Worm (Caenorhabditis elegans): ENCODE results near the gene dot-1.2.

Gene dot-1.2

DNA sequence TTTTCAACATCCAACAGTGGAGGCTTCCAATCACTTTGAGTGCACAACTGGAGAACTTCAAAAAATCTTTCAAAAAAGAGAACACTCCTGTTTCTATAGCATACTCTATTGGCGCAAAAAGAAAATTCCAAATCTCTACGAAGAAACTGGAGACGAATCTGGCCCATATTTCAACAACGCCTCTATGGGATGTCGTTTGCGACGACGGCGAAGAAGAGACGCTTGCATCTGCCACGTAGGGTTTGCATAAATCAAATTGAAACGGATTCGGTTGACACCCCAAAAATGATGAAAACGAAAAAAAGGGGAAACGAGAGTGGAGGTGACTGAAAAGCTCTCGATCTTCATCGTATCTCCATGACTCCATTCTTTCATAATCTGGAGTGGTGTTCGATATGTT lies 12.9 kb downstream of the dot-1.2 start:
- TF ChIP-seq snpc-4 (tag; optimal IDR thresholded peaks at IDR 0.05): no peak
- no peak for TF ChIP-seq drap-1 (GFP tag; optimal IDR thresholded peaks at IDR 0.05)
- no peak for TF ChIP-seq zip-8 (tag; optimal IDR thresholded peaks at IDR 0.05)
- no peak for TF ChIP-seq mab-5 (tag; optimal IDR thresholded peaks at IDR 0.05)
- no peak for TF ChIP-seq flh-1 (GFP tag; optimal IDR thresholded peaks at IDR 0.05)
- no peak for TF ChIP-seq pha-4 (tag; optimal IDR thresholded peaks at IDR 0.05)
- no peak for TF ChIP-seq sem-2 (GFP tag; optimal IDR thresholded peaks at IDR 0.05)
- TF ChIP-seq mep-1 (tag; optimal IDR thresholded peaks at IDR 0.05): no peak
- TF ChIP-seq ces-1 (GFP tag; optimal IDR thresholded peaks at IDR 0.05): no peak
- no peak for TF ChIP-seq ceh-39 (tag; optimal IDR thresholded peaks at IDR 0.05)
- no peak for TF ChIP-seq nhr-237 (tag; optimal IDR thresholded peaks at IDR 0.05)
- TF ChIP-seq lsy-2 (tag; optimal IDR thresholded peaks at IDR 0.05): no peak
- no peak for TF ChIP-seq mls-2 (tag; optimal IDR thresholded peaks at IDR 0.05)
- TF ChIP-seq unc-62 (GFP tag; optimal IDR thresholded peaks at IDR 0.05): no peak
- no peak for TF ChIP-seq cnd-1 (tag; optimal IDR thresholded peaks at IDR 0.05)
- no peak for TF ChIP-seq ceh-43 (GFP tag; optimal IDR thresholded peaks at IDR 0.05)
- TF ChIP-seq sptf-1 (tag; optimal IDR thresholded peaks at IDR 0.05): no peak
- TF ChIP-seq ztf-11 (tag; optimal IDR thresholded peaks at IDR 0.05): no peak
- TF ChIP-seq elt-3 (tag; optimal IDR thresholded peaks at IDR 0.05): no peak
- no peak for TF ChIP-seq bed-3 (GFP tag; optimal IDR thresholded peaks at IDR 0.05)

DNA sequence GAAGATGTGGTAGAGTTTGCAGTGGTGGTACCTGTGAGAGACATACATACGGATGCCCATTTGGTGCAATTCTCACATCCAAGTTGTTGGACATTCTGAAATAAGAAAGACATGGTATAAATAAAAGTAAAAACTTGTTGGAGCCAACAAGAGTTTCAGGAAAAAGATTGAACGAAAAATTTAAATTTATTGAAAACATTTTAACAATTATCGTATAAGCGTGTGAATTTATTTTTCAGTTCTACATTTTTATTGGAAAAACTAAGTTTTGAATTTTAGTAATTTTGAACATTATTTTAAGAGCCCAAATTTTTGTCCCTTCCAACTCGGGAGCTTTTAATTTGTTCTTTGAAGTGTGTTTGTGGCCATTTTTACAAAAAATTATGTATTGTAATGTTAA lies 14.3 kb downstream of the dot-1.2 start, which contains the start of gene F54F7.8:
Gene F54F7.8, minus strand, starts transcription at position 101 of the 400 bp plus-strand sequence.
- TF ChIP-seq nhr-2 (tag; optimal IDR thresholded peaks at IDR 0.05) (no peak), pha-4 (tag; optimal IDR thresholded peaks at IDR 0.05) (no peak), mab-5 (tag; optimal IDR thresholded peaks at IDR 0.05) (no peak), lsy-2 (tag; optimal IDR thresholded peaks at IDR 0.05) (no peak), ceh-43 (GFP tag; optimal IDR thresholded peaks at IDR 0.05) (no peak), nhr-76 (tag; optimal IDR thresholded peaks at IDR 0.05) (no peak), hlh-1 (tag; optimal IDR thresholded peaks at IDR 0.05) (no peak), unc-62 (GFP tag; optimal IDR thresholded peaks at IDR 0.05) (no peak), sem-2 (GFP tag; optimal IDR thresholded peaks at IDR 0.05) (no peak), blmp-1 (tag; optimal IDR thresholded peaks at IDR 0.05) (no peak), cnd-1 (tag; optimal IDR thresholded peaks at IDR 0.05) (no peak), ham-2 (GFP tag; optimal IDR thresholded peaks at IDR 0.05) (no peak), elt-3 (tag; optimal IDR thresholded peaks at IDR 0.05) (no peak), bed-3 (GFP tag; optimal IDR thresholded peaks at IDR 0.05) (no peak), sptf-1 (tag; optimal IDR thresholded peaks at IDR 0.05) (no peak), mls-2 (tag; optimal IDR thresholded peaks at IDR 0.05) (no peak), snpc-4 (tag; optimal IDR thresholded peaks at IDR 0.05) (no peak), M03D4.4 (tag; optimal IDR thresholded peaks at IDR 0.05) (no peak)

DNA sequence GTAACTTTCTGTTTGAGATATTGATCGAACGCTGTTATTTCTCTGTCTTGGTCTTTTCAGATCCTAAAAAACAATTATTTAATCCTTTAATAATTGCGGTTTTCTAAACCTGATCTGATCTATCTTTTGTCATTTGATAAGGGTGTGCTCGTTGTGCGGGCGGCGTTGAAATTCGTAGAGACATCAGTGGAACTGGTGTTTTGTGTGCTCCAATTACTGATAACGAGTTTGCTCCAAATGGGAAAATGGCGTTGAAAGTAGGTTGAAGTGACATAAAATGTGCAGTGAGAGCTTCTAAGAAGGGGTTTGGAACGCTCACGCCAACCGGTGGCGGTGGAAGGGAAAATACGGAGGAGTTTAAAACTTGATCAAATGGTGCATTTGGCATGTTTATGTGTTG lies 14.7 kb downstream of the dot-1.2 start:
- TF ChIP-seq ceh-83 (GFP tag; optimal IDR thresholded peaks at IDR 0.05): no peak
- TF ChIP-seq zip-8 (tag; optimal IDR thresholded peaks at IDR 0.05): no peak
- TF ChIP-seq ztf-11 (tag; optimal IDR thresholded peaks at IDR 0.05): no peak
- TF ChIP-seq drap-1 (GFP tag; optimal IDR thresholded peaks at IDR 0.05): no peak
- TF ChIP-seq flh-1 (GFP tag; optimal IDR thresholded peaks at IDR 0.05): no peak
- TF ChIP-seq mls-2 (tag; optimal IDR thresholded peaks at IDR 0.05): no peak
- TF ChIP-seq ham-2 (GFP tag; optimal IDR thresholded peaks at IDR 0.05): no peak
- TF ChIP-seq M03D4.4 (tag; optimal IDR thresholded peaks at IDR 0.05): no peak
- TF ChIP-seq bed-3 (GFP tag; optimal IDR thresholded peaks at IDR 0.05): no peak
- TF ChIP-seq snpc-4 (tag; optimal IDR thresholded peaks at IDR 0.05): no peak
- TF ChIP-seq mab-5 (tag; optimal IDR thresholded peaks at IDR 0.05): no peak
- no peak for TF ChIP-seq pha-4 (tag; optimal IDR thresholded peaks at IDR 0.05)
- no peak for TF ChIP-seq unc-62 (GFP tag; optimal IDR thresholded peaks at IDR 0.05)
- no peak for TF ChIP-seq nhr-28 (tag; optimal IDR thresholded peaks at IDR 0.05)
- TF ChIP-seq lin-32 (GFP tag; optimal IDR thresholded peaks at IDR 0.05): no peak
- no peak for TF ChIP-seq elt-3 (tag; optimal IDR thresholded peaks at IDR 0.05)

DNA sequence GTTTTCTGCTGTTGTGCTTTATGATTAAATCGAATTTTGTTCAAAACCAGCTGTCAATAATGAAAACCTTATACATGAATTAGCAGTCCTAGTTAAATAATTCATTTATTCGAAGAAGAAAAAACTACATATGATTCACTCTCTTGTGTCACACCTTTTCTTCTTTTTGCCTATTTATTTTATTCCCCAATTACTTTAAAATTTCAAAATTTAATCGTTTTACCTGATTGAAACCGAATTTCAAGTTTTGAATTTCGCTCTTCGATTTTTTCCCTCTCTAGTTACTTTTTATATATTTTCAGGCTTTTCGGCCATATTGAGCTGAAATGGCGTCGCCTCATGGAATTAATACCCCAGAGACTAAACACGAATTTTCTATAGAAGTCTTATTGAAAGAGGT lies 16.7 kb downstream of the dot-1.2 start, which contains the start of gene xtr-1:
Gene xtr-1, plus strand, starts transcription at position 301 of the 400 bp plus-strand sequence.
- TF ChIP-seq flh-1 (GFP tag; optimal IDR thresholded peaks at IDR 0.05): no peak
- TF ChIP-seq zip-8 (tag; optimal IDR thresholded peaks at IDR 0.05): no peak
- no peak for TF ChIP-seq sptf-1 (tag; optimal IDR thresholded peaks at IDR 0.05)
- TF ChIP-seq unc-120 (tag; optimal IDR thresholded peaks at IDR 0.05; ENCODE audit: poor library complexity, severe bottlenecking): no peak
- TF ChIP-seq bed-3 (GFP tag; optimal IDR thresholded peaks at IDR 0.05): no peak
- no peak for TF ChIP-seq elt-1 (tag; optimal IDR thresholded peaks at IDR 0.05; ENCODE audit: borderline replicate concordance, insufficient read depth)
- TF ChIP-seq lin-32 (GFP tag; optimal IDR thresholded peaks at IDR 0.05): no peak
- TF ChIP-seq ceh-39 (tag; optimal IDR thresholded peaks at IDR 0.05): no peak
- no peak for TF ChIP-seq nhr-2 (tag; optimal IDR thresholded peaks at IDR 0.05)
- TF ChIP-seq nhr-12 (tag; optimal IDR thresholded peaks at IDR 0.05): no peak
- TF ChIP-seq tbx-8 (GFP tag; optimal IDR thresholded peaks at IDR 0.05): no peak
- no peak for TF ChIP-seq mab-5 (tag; optimal IDR thresholded peaks at IDR 0.05)
- TF ChIP-seq M03D4.4 (tag; optimal IDR thresholded peaks at IDR 0.05): no peak
- no peak for TF ChIP-seq hlh-1 (tag; optimal IDR thresholded peaks at IDR 0.05)
- no peak for TF ChIP-seq ceh-83 (GFP tag; optimal IDR thresholded peaks at IDR 0.05)
- TF ChIP-seq pha-4 (tag; optimal IDR thresholded peaks at IDR 0.05): no peak

Data from whole organism, mixed stage, embryonic.